Fruit fly (Drosophila melanogaster): Measurements from ENCODE around the gene Phb1.

- TF ChIP-seq cnc (optimal IDR thresholded peaks at IDR 0.05) (no peak), Crg-1 (GFP tag; optimal IDR thresholded peaks at IDR 0.05) (no peak), CG7045 (GFP tag; optimal IDR thresholded peaks at IDR 0.05) (no peak), pad (GFP tag; optimal IDR thresholded peaks at IDR 0.05) (no peak), CG14711 (tag; optimal IDR thresholded peaks at IDR 0.05) (no peak), Mnt (GFP tag; optimal IDR thresholded peaks at IDR 0.05) (no peak), tj (GFP tag; optimal IDR thresholded peaks at IDR 0.05) (no peak), cic (GFP tag; optimal IDR thresholded peaks at IDR 0.05) (no peak), toe (GFP tag; optimal IDR thresholded peaks at IDR 0.05) (no peak)
These were observed 52.0 kb downstream of the Phb1 start for dm6 chr2L:19071713-19072112.

Data from whole organism, adult.